Worm (Caenorhabditis elegans): ENCODE measurements around the gene col-92.
A peak's percentile ranks its signal among the peaks of the same experiment; 100 is the strongest.
"Not testable (repeated sequence)": the region's sequence is repeated elsewhere in the genome, so short reads cannot be mapped to it uniquely, and the experiment has no call there.

Gene col-92

ce11 chrIII:10983153-10983552 is at the start of gene col-92:
Gene col-92 (minus strand): TSS chrIII:10983253.
- no peak for TF ChIP-seq lim-6 (tag; optimal IDR thresholded peaks at IDR 0.05)
- TF ChIP-seq pha-2 (tag; optimal IDR thresholded peaks at IDR 0.05), result no peak
- TF ChIP-seq pros-1 (tag; optimal IDR thresholded peaks at IDR 0.05), result no peak
- TF ChIP-seq ets-4 (tag; optimal IDR thresholded peaks at IDR 0.05), result no peak
- no peak for TF ChIP-seq ahr-1 (tag; optimal IDR thresholded peaks at IDR 0.05)
- no peak for TF ChIP-seq hlh-30 (tag; optimal IDR thresholded peaks at IDR 0.05; ENCODE audit: insufficient read depth)

ce11 chrIII:11031309-11031708 is 48.3 kb upstream of the col-92 start, which contains the start of gene Y48A6B.14:
Gene Y48A6B.14 (plus strand): TSS chrIII:11031609.
- no peak for TF ChIP-seq sdc-2 (tag; optimal IDR thresholded peaks at IDR 0.05)
- no peak for TF ChIP-seq madf-2 (tag; optimal IDR thresholded peaks at IDR 0.05)
- no peak for TF ChIP-seq lin-11 (tag; optimal IDR thresholded peaks at IDR 0.05)
- TF ChIP-seq dve-1 (tag; optimal IDR thresholded peaks at IDR 0.05), result no peak
- no peak for TF ChIP-seq ztf-16 (tag; optimal IDR thresholded peaks at IDR 0.05)
- no peak for TF ChIP-seq fkh-10 (GFP tag; optimal IDR thresholded peaks at IDR 0.05)
- no peak for TF ChIP-seq unc-86 (tag; optimal IDR thresholded peaks at IDR 0.05)
- no peak for TF ChIP-seq ceh-45 (GFP tag; IDR thresholded peaks at IDR 0.05)
- TF ChIP-seq unc-3 (GFP tag; conservative IDR thresholded peaks at IDR 0.05), result no peak
- TF ChIP-seq unc-3 (tag; optimal IDR thresholded peaks at IDR 0.05), result no peak
- no peak for TF ChIP-seq hlh-13 (GFP tag; optimal IDR thresholded peaks at IDR 0.05)
- no peak for TF ChIP-seq K02D7.2 (tag; optimal IDR thresholded peaks at IDR 0.05)
- no peak for TF ChIP-seq pros-1 (tag; optimal IDR thresholded peaks at IDR 0.05)
- no peak for TF ChIP-seq pqm-1 (tag; optimal IDR thresholded peaks at IDR 0.05)
- no peak for TF ChIP-seq ceh-34 (tag; optimal IDR thresholded peaks at IDR 0.05)

ce11 chrIII:11029337-11029736 is 46.3 kb upstream of the col-92 start, which contains the start of gene Y48A6B.8:
Gene Y48A6B.8 (minus strand): TSS chrIII:11029437.
- not testable (repeated sequence) for TF ChIP-seq ceh-45 (GFP tag; IDR thresholded peaks at IDR 0.05); C08G9.2 (tag; optimal IDR thresholded peaks at IDR 0.05); pax-1 (tag; optimal IDR thresholded peaks at IDR 0.05)

- no peak for TF ChIP-seq F13H6.1 (tag; optimal IDR thresholded peaks at IDR 0.05)
- no peak for TF ChIP-seq lim-6 (tag; optimal IDR thresholded peaks at IDR 0.05)
- TF ChIP-seq pax-1 (tag; optimal IDR thresholded peaks at IDR 0.05), result no peak
- no peak for TF ChIP-seq ceh-30 (tag; optimal IDR thresholded peaks at IDR 0.05)
- peak; percentile 58 for TF ChIP-seq elt-2 (tag; optimal IDR thresholded peaks at IDR 0.05)
- peak; percentile 62 for TF ChIP-seq pqm-1 (tag; optimal IDR thresholded peaks at IDR 0.05)
- TF ChIP-seq hlh-30 (tag; optimal IDR thresholded peaks at IDR 0.05; ENCODE audit: insufficient read depth), result no peak
- TF ChIP-seq ama-1 (optimal IDR thresholded peaks at IDR 0.05), result no peak
These were observed 43.5 kb upstream of the col-92 start, which contains the start of gene Y48A6B.7 for ce11 chrIII:11026516-11027048. Gene Y48A6B.7 (minus strand): TSS chrIII:11026566.

ce11 chrIII:11025138-11025537 is 42.1 kb upstream of the col-92 start:
- no peak for TF ChIP-seq rnt-1 (tag; optimal IDR thresholded peaks at IDR 0.05)
- no peak for TF ChIP-seq ceh-19 (GFP tag; optimal IDR thresholded peaks at IDR 0.05)
- TF ChIP-seq ref-2 (tag; optimal IDR thresholded peaks at IDR 0.05), result no peak
- no peak for TF ChIP-seq Y22D7AL.16 (tag; optimal IDR thresholded peaks at IDR 0.05)
- no peak for TF ChIP-seq npax-4 (tag; optimal IDR thresholded peaks at IDR 0.05)
- no peak for TF ChIP-seq pha-2 (tag; optimal IDR thresholded peaks at IDR 0.05)
- TF ChIP-seq unc-3 (GFP tag; conservative IDR thresholded peaks at IDR 0.05), result no peak
- TF ChIP-seq unc-3 (tag; optimal IDR thresholded peaks at IDR 0.05), result no peak
- no peak for TF ChIP-seq hlh-8 (tag; optimal IDR thresholded peaks at IDR 0.05)
- no peak for TF ChIP-seq K09A11.1 (tag; optimal IDR thresholded peaks at IDR 0.05; ENCODE audit: insufficient read depth)
- TF ChIP-seq lin-11 (tag; optimal IDR thresholded peaks at IDR 0.05), result no peak
- TF ChIP-seq ceh-45 (GFP tag; IDR thresholded peaks at IDR 0.05), result no peak
- no peak for TF ChIP-seq tbx-2 (tag; optimal IDR thresholded peaks at IDR 0.05)
- no peak for TF ChIP-seq eyg-1 (tag; optimal IDR thresholded peaks at IDR 0.05)
- TF ChIP-seq ceh-22 (tag; optimal IDR thresholded peaks at IDR 0.05), result no peak
- TF ChIP-seq ztf-16 (tag; optimal IDR thresholded peaks at IDR 0.05), result no peak
- TF ChIP-seq ceh-18 (tag; optimal IDR thresholded peaks at IDR 0.05), result no peak
- TF ChIP-seq mec-3 (tag; optimal IDR thresholded peaks at IDR 0.05; ENCODE audit: borderline replicate concordance), result no peak
- no peak for TF ChIP-seq hlh-6 (tag; optimal IDR thresholded peaks at IDR 0.05)

Measured in whole organism, late embryonic.